Worm (Caenorhabditis elegans) whole organism, late embryonic: ENCODE measurements around the gene srxa-1.

Experiments used
- C08G9.2 ChIP-seq: sonication (generic microtip); optimal IDR thresholded peaks from 2 replicates; lab custom pipeline; 2016; ENCODE audit warnings: mild to moderate bottlenecking, missing genetic modification characterization, moderate library complexity, missing compliant biosample characterization
- C38D4.7 ChIP-seq: fragments of 200-800 bp; sonication (Bioruptor generic); optimal IDR thresholded peaks from 2 replicates; lab custom pipeline; 2018; ENCODE audit warnings: mild to moderate bottlenecking, missing genetic modification characterization, moderate library complexity, missing compliant biosample characterization
- K09A11.1 ChIP-seq: sonication (generic microtip); optimal IDR thresholded peaks from 2 replicates; lab custom pipeline; 2017; ENCODE audit warnings: antibody characterized with exemption, mild to moderate bottlenecking, missing genetic modification characterization, missing compliant biosample characterization; ENCODE audit not compliant: insufficient read depth
- T23F11.4 ChIP-seq: fragments of 200-800 bp; sonication (Bioruptor generic); optimal IDR thresholded peaks from 2 replicates; lab custom pipeline; 2018; ENCODE audit warnings: mild to moderate bottlenecking, missing genetic modification characterization, missing compliant biosample characterization
- Y22D7AL.16 ChIP-seq: sonication (generic microtip); optimal IDR thresholded peaks from 2 replicates; lab custom pipeline; 2016; ENCODE audit warnings: missing genetic modification characterization, missing compliant biosample characterization
- ama-1 ChIP-seq: fragments of 150-350 bp; optimal IDR thresholded peaks from 2 replicates; lab custom pipeline; 2014
- ceh-14 ChIP-seq: sonication (generic microtip); optimal IDR thresholded peaks from 2 replicates; lab custom pipeline; 2016; ENCODE audit warnings: missing genotype, missing genetic modification characterization, missing compliant biosample characterization
- ceh-18 ChIP-seq: sonication (generic microtip); optimal IDR thresholded peaks from 2 replicates; lab custom pipeline; 2016; ENCODE audit warnings: missing genetic modification characterization, missing compliant biosample characterization
- ceh-19 ChIP-seq: fragments of 200-800 bp; sonication (Bioruptor generic); optimal IDR thresholded peaks from 2 replicates; lab custom pipeline; 2018; ENCODE audit warnings: mild to moderate bottlenecking, missing genetic modification characterization, missing compliant biosample characterization
- ceh-2 ChIP-seq: sonication (generic microtip); optimal IDR thresholded peaks from 2 replicates; lab custom pipeline; 2016; ENCODE audit warnings: missing genotype, missing genetic modification characterization, missing compliant biosample characterization
- ceh-24 ChIP-seq: sonication (generic microtip); optimal IDR thresholded peaks from 2 replicates; lab custom pipeline; 2016; ENCODE audit warnings: mild to moderate bottlenecking, missing genetic modification characterization, missing compliant biosample characterization
- ceh-30 ChIP-seq: fragments of 150-350 bp; optimal IDR thresholded peaks from 2 replicates; lab custom pipeline; 2014; ENCODE audit warnings: missing biosample characterization, missing genetic modification characterization
- ceh-31 ChIP-seq: sonication (generic microtip); optimal IDR thresholded peaks from 2 replicates; lab custom pipeline; 2016; ENCODE audit warnings: missing genetic modification characterization, missing compliant biosample characterization
- ceh-34 ChIP-seq: sonication (generic microtip); optimal IDR thresholded peaks from 2 replicates; lab custom pipeline; 2016; ENCODE audit warnings: mild to moderate bottlenecking, missing genetic modification characterization, missing compliant biosample characterization
- ceh-45 ChIP-seq: fragments of 200-800 bp; sonication (Bioruptor generic); IDR thresholded peaks from 2 replicates; pipeline ENCODE4 v1.3.6; 2022; ENCODE audit warnings: missing genetic modification reagents, missing genetic modification characterization, missing compliant biosample characterization
- ceh-48 ChIP-seq: sonication (generic microtip); optimal IDR thresholded peaks from 2 replicates; lab custom pipeline; 2016; ENCODE audit warnings: missing genetic modification characterization, inconsistent platforms, missing compliant biosample characterization
- ceh-6 ChIP-seq: fragments of 200-800 bp; sonication (Bioruptor generic); optimal IDR thresholded peaks from 2 replicates; lab custom pipeline; 2018; ENCODE audit warnings: mild to moderate bottlenecking, missing genetic modification characterization, missing compliant biosample characterization
- ceh-9 ChIP-seq: sonication (generic microtip); optimal IDR thresholded peaks from 2 replicates; lab custom pipeline; 2016; ENCODE audit warnings: mild to moderate bottlenecking, missing genetic modification characterization, inconsistent platforms, missing compliant biosample characterization
- che-1 ChIP-seq: sonication (generic microtip); optimal IDR thresholded peaks from 2 replicates; lab custom pipeline; 2016; ENCODE audit warnings: mild to moderate bottlenecking, missing genetic modification characterization, missing compliant biosample characterization
- dmd-4 ChIP-seq: sonication (generic microtip); optimal IDR thresholded peaks from 2 replicates; lab custom pipeline; 2016; ENCODE audit warnings: borderline replicate concordance, missing genetic modification characterization, missing compliant biosample characterization
- dve-1 ChIP-seq: sonication (generic microtip); optimal IDR thresholded peaks from 2 replicates; lab custom pipeline; 2017; ENCODE audit warnings: antibody characterized with exemption, mild to moderate bottlenecking, missing genetic modification characterization, missing compliant biosample characterization
- elt-2 ChIP-seq: sonication (generic microtip); optimal IDR thresholded peaks from 2 replicates; lab custom pipeline; 2016; ENCODE audit warnings: missing genetic modification reagents, missing genetic modification characterization, missing compliant biosample characterization
- elt-4 ChIP-seq: sonication (generic microtip); optimal IDR thresholded peaks from 2 replicates; lab custom pipeline; 2016; ENCODE audit warnings: missing genetic modification characterization, missing compliant biosample characterization
- ets-4 ChIP-seq: sonication (generic microtip); optimal IDR thresholded peaks from 2 replicates; lab custom pipeline; 2016; ENCODE audit warnings: missing genetic modification characterization, missing compliant biosample characterization
- eyg-1 ChIP-seq: sonication (generic microtip); optimal IDR thresholded peaks from 2 replicates; lab custom pipeline; 2016; ENCODE audit warnings: missing genotype, missing genetic modification characterization, missing compliant biosample characterization
- fax-1 ChIP-seq: sonication (generic microtip); optimal IDR thresholded peaks from 2 replicates; lab custom pipeline; 2016; ENCODE audit warnings: missing genotype, missing genetic modification characterization, missing compliant biosample characterization
- fkh-6 ChIP-seq: sonication (generic microtip); optimal IDR thresholded peaks from 2 replicates; lab custom pipeline; 2016; ENCODE audit warnings: missing genetic modification characterization, missing compliant biosample characterization
- gmeb-2 ChIP-seq: sonication (generic microtip); optimal IDR thresholded peaks from 2 replicates; lab custom pipeline; 2016; ENCODE audit warnings: missing genetic modification characterization, inconsistent platforms, missing compliant biosample characterization
- hlh-15 ChIP-seq: sonication (generic microtip); optimal IDR thresholded peaks from 2 replicates; lab custom pipeline; 2016; ENCODE audit warnings: missing genetic modification characterization, missing compliant biosample characterization
- hlh-8 ChIP-seq: sonication (generic microtip); optimal IDR thresholded peaks from 2 replicates; lab custom pipeline; 2016; ENCODE audit warnings: missing genotype, missing genetic modification characterization, missing compliant biosample characterization
- lin-11 ChIP-seq: fragments of 200-800 bp; sonication (Bioruptor generic); optimal IDR thresholded peaks from 2 replicates; lab custom pipeline; 2018; ENCODE audit warnings: mild to moderate bottlenecking, missing genetic modification characterization, missing compliant biosample characterization
- mec-3 ChIP-seq: sonication (generic microtip); optimal IDR thresholded peaks from 2 replicates; lab custom pipeline; 2016; ENCODE audit warnings: borderline replicate concordance, missing genetic modification characterization, missing compliant biosample characterization
- nfya-1 ChIP-seq: sonication (generic microtip); optimal IDR thresholded peaks from 2 replicates; lab custom pipeline; 2017; ENCODE audit warnings: missing genetic modification characterization, mild to moderate bottlenecking, missing compliant biosample characterization, antibody characterized with exemption, moderate library complexity
- nhr-11 ChIP-seq: fragments of 150-350 bp; optimal IDR thresholded peaks from 2 replicates; lab custom pipeline; 2014; ENCODE audit warnings: missing biosample characterization, missing genetic modification characterization
- npax-4 ChIP-seq: sonication (generic microtip); optimal IDR thresholded peaks from 2 replicates; lab custom pipeline; 2016; ENCODE audit warnings: missing genetic modification characterization, missing compliant biosample characterization
- odd-2 ChIP-seq: sonication (generic microtip); optimal IDR thresholded peaks from 2 replicates; lab custom pipeline; 2017; ENCODE audit warnings: antibody characterized with exemption, mild to moderate bottlenecking, missing genetic modification characterization, missing compliant biosample characterization
- pat-9 ChIP-seq: fragments of 200-800 bp; sonication (Bioruptor generic); optimal IDR thresholded peaks from 2 replicates; lab custom pipeline; 2018; ENCODE audit warnings: mild to moderate bottlenecking, missing genetic modification characterization, moderate library complexity, missing compliant biosample characterization
- pax-1 ChIP-seq: fragments of 150-350 bp; optimal IDR thresholded peaks from 2 replicates; lab custom pipeline; 2014; ENCODE audit warnings: missing biosample characterization, missing genetic modification characterization
- pha-2 ChIP-seq: sonication (generic microtip); optimal IDR thresholded peaks from 2 replicates; lab custom pipeline; 2017; ENCODE audit warnings: mild to moderate bottlenecking, missing genetic modification characterization, missing compliant biosample characterization
- pha-4 ChIP-seq: fragments of 150-350 bp; optimal IDR thresholded peaks from 2 replicates; lab custom pipeline; 2018; ENCODE audit warnings: missing biosample characterization, missing genetic modification reagents, missing genetic modification characterization
- pqm-1 ChIP-seq: sonication (generic microtip); optimal IDR thresholded peaks from 2 replicates; lab custom pipeline; 2016; ENCODE audit warnings: missing genetic modification characterization, missing compliant biosample characterization
- ref-2 ChIP-seq: sonication (generic microtip); optimal IDR thresholded peaks from 2 replicates; lab custom pipeline; 2016; ENCODE audit warnings: missing genetic modification characterization, missing compliant biosample characterization
- sox-2 ChIP-seq: fragments of 200-800 bp; sonication (Bioruptor generic); IDR thresholded peaks from 2 replicates; pipeline ENCODE4 v1.3.6; 2022; ENCODE audit warnings: missing genetic modification reagents, missing genetic modification characterization, missing compliant biosample characterization
- sox-4 ChIP-seq: sonication (generic microtip); optimal IDR thresholded peaks from 2 replicates; lab custom pipeline; 2017; ENCODE audit warnings: mild to moderate bottlenecking, missing genetic modification characterization, inconsistent platforms, missing compliant biosample characterization
- syd-9 ChIP-seq: sonication (generic microtip); optimal IDR thresholded peaks from 2 replicates; lab custom pipeline; 2016; ENCODE audit warnings: mild to moderate bottlenecking, missing genetic modification characterization, moderate library complexity, missing compliant biosample characterization
- tbx-7 ChIP-seq: sonication (generic microtip); optimal IDR thresholded peaks from 2 replicates; lab custom pipeline; 2016; ENCODE audit warnings: missing genotype, missing genetic modification characterization, missing compliant biosample characterization
- unc-55 ChIP-seq: sonication (generic microtip); optimal IDR thresholded peaks from 2 replicates; lab custom pipeline; 2017; ENCODE audit warnings: missing biosample characterization, missing genetic modification reagents, missing genetic modification characterization
- zip-5 ChIP-seq: sonication (generic microtip); optimal IDR thresholded peaks from 2 replicates; lab custom pipeline; 2016; ENCODE audit warnings: missing genetic modification characterization, missing compliant biosample characterization

Gene srxa-1

ce11 chrV:20746805-20747204 is 14.9 kb downstream of the srxa-1 start:
- TF ChIP-seq nfya-1 (tag; lab: Kevin White, UChicago), result no peak
- TF ChIP-seq ceh-34, result peak; percentile 84

- TF ChIP-seq ceh-6 (GFP tag; lab: Kevin White, UChicago) (no peak), C08G9.2 (tag; lab: Kevin White, UChicago) (no peak), Y22D7AL.16 (tag; lab: Kevin White, UChicago) (no peak), dmd-4 (tag; lab: Kevin White, UChicago) (no peak), elt-2 (tag; lab: Kevin White, UChicago) (no peak), C38D4.7 (GFP tag; lab: Kevin White, UChicago) (no peak), pha-4 (no peak), fax-1 (tag; lab: Kevin White, UChicago) (no peak), zip-5 (tag; lab: Kevin White, UChicago) (no peak), T23F11.4 (no peak), ceh-9 (tag; lab: Kevin White, UChicago) (no peak), ceh-34 (no peak), tbx-7 (no peak)
These were observed 16.1 kb downstream of the srxa-1 start for ce11 chrV:20747964-20748363.

- TF ChIP-seq pat-9 (no peak), odd-2 (tag; lab: Kevin White, UChicago) (no peak), nfya-1 (tag; lab: Kevin White, UChicago) (peak; percentile 67), ceh-2 (tag; lab: Kevin White, UChicago) (peak; percentile 21), C38D4.7 (GFP tag; lab: Kevin White, UChicago) (no peak), pqm-1 (no peak), sox-2 (no peak), mec-3 (tag; lab: Kevin White, UChicago) (no peak), eyg-1 (tag; lab: Kevin White, UChicago) (no peak), ama-1 (lab: Kevin White, UChicago) (no peak), dve-1 (tag; lab: Kevin White, UChicago) (peak; percentile 24), lin-11 (tag; lab: Kevin White, UChicago) (no peak), nhr-11 (tag; lab: Kevin White, UChicago) (no peak), ceh-30 (tag; lab: Kevin White, UChicago) (no peak), elt-2 (tag; lab: Kevin White, UChicago) (no peak), ceh-34 (peak; percentile 29), C08G9.2 (tag; lab: Kevin White, UChicago) (no peak), elt-4 (tag; lab: Kevin White, UChicago) (no peak), tbx-7 (no peak), ceh-19 (GFP tag; lab: Kevin White, UChicago) (no peak), unc-55 (no peak), pax-1 (tag; lab: Kevin White, UChicago) (peak; percentile 72), hlh-8 (no peak), dmd-4 (tag; lab: Kevin White, UChicago) (no peak), ceh-24 (tag; lab: Kevin White, UChicago) (no peak), ets-4 (no peak), ceh-14 (tag; lab: Kevin White, UChicago) (no peak), ceh-48 (tag; lab: Kevin White, UChicago) (no peak), ceh-18 (tag; lab: Kevin White, UChicago) (peak; percentile 21), ceh-45 (no peak), hlh-15 (tag; lab: Kevin White, UChicago) (no peak), ref-2 (no peak), ceh-31 (tag; lab: Kevin White, UChicago) (no peak), zip-5 (tag; lab: Kevin White, UChicago) (no peak), ceh-6 (GFP tag; lab: Kevin White, UChicago) (no peak), pha-4 (peak; percentile 89), gmeb-2 (tag; lab: Kevin White, UChicago) (no peak), K09A11.1 (no peak), pha-2 (peak; percentile 68), npax-4 (tag; lab: Kevin White, UChicago) (no peak), fkh-6 (tag; lab: Kevin White, UChicago) (no peak), sox-4 (tag; lab: Kevin White, UChicago) (no peak), syd-9 (tag; lab: Kevin White, UChicago) (no peak), che-1 (tag; lab: Kevin White, UChicago) (no peak)
These were observed 17.2 kb downstream of the srxa-1 start for ce11 chrV:20749098-20749497.
